Worm (Caenorhabditis elegans) whole organism, L2 larva: Measurements from ENCODE around the gene W04G3.12.

Experiments
- ZK546.5 ChIP-seq: sonication (generic microtip); optimal IDR thresholded peaks from 2 replicates; lab custom pipeline; 2017; ENCODE audit warnings: missing biosample characterization, missing genetic modification characterization
- ceh-82 ChIP-seq: fragments of 150-350 bp; optimal IDR thresholded peaks from 2 replicates; lab custom pipeline; 2014; ENCODE audit warnings: missing biosample characterization, missing genetic modification characterization
- elt-3 ChIP-seq: sonication (generic microtip); optimal IDR thresholded peaks from 2 replicates; lab custom pipeline; 2017; ENCODE audit warnings: missing biosample characterization, missing genetic modification characterization
- fos-1 ChIP-seq: fragments of 150-350 bp; optimal IDR thresholded peaks from 2 replicates; lab custom pipeline; 2014; ENCODE audit warnings: missing biosample characterization, missing genetic modification characterization
- lsy-2 ChIP-seq, 2 experiments: fragments of 150-350 bp in 1 of 2; sonication (generic microtip) in 1 of 2; optimal IDR thresholded peaks; 2 replicates each; lab custom pipeline; 2014 to 2017; ENCODE audit warnings: missing biosample characterization in 2 of 2, missing genetic modification characterization in 2 of 2
- nhr-11 ChIP-seq: fragments of 150-350 bp; optimal IDR thresholded peaks from 2 replicates; lab custom pipeline; 2014; ENCODE audit warnings: missing biosample characterization, missing genetic modification characterization
- nhr-237 ChIP-seq: fragments of 150-350 bp; optimal IDR thresholded peaks from 2 replicates; lab custom pipeline; 2014; ENCODE audit warnings: missing biosample characterization, missing genetic modification characterization
- skn-1 ChIP-seq: sonication (generic microtip); optimal IDR thresholded peaks from 2 replicates; lab custom pipeline; 2017; ENCODE audit warnings: missing biosample characterization, missing genetic modification characterization
- snpc-4 ChIP-seq: fragments of 150-350 bp; optimal IDR thresholded peaks from 2 replicates; lab custom pipeline; 2014; ENCODE audit warnings: missing biosample characterization, missing genetic modification characterization
- unc-62 ChIP-seq: fragments of 150-350 bp; optimal IDR thresholded peaks from 2 replicates; lab custom pipeline; 2014; ENCODE audit warnings: missing biosample characterization, missing genetic modification reagents, missing genetic modification characterization

- no peak for TF ChIP-seq unc-62 (GFP tag; lab: Kevin White, UChicago)
- no peak for TF ChIP-seq ceh-82 (tag; lab: Kevin White, UChicago)
- TF ChIP-seq fos-1 (tag; lab: Kevin White, UChicago): no peak
- no peak for TF ChIP-seq nhr-11
- TF ChIP-seq snpc-4 (tag; lab: Kevin White, UChicago): no peak
- no peak for TF ChIP-seq ZK546.5
- no peak for TF ChIP-seq skn-1 (tag; lab: Kevin White, UChicago)
- TF ChIP-seq nhr-237 (tag; lab: Kevin White, UChicago): no peak
- TF ChIP-seq lsy-2 (tag; optimal IDR thresholded peaks at IDR 0.05; lab: Kevin White, UChicago): no peak
- no peak for TF ChIP-seq elt-3 (tag; lab: Kevin White, UChicago)
Measured at ce11 chrX:11109200-11109599, 32.6 kb upstream of the W04G3.12 start, which contains the start of gene grd-1.
